Worm (Caenorhabditis elegans): Measurements from ENCODE around the gene F36H5.9.

ce11 chrII:1763072-1763471 is 10.2 kb upstream of the F36H5.9 start, which contains the start of gene math-28:
- TF ChIP-seq ceh-13 (GFP tag; optimal IDR thresholded peaks at IDR 0.05) (no peak), ama-1 (optimal IDR thresholded peaks at IDR 0.05) (no peak), flt-1 (GFP tag; IDR thresholded peaks at IDR 0.05) (no peak), ceh-36 (tag; optimal IDR thresholded peaks at IDR 0.05) (no peak), scrt-1 (GFP tag; IDR thresholded peaks at IDR 0.05) (no peak)
